Worm (Caenorhabditis elegans): ENCODE results near the gene nphp-1.

The nphp-1 gene

DNA sequence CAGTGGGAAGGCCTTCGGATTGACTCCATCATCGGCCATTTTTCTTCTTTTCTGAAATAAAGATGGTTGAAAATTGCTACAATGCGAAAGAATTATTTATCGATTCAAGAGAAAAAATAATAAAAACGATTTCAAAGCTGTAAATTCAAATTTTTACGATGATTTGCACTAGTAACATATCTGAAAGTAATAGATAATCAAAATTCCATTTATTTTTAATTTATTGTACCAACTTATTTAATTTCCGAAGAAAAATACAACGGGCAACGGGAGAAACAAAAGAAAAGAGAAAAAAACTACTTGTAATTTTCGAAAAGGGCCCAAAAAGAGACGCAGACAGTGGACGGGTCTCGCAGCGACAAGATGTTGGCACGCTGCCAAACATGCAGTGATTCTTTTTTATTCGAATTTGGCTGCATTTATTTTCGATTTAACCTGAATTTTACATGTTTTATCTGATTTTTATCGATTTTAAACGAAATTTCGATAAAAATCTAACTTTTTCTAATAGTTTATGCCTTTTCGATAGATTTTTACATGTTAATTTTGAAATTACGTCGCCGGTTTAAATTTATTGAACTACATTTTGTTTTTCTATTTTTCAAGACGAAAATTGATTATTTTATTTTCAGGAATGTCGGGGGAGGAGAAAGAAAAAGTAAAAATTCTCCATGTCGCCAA is 6.7 kb upstream of the nphp-1 start, which contains the start of the genes snu-13 and rsp-7 (continued):
- TF ChIP-seq madf-3 (GFP tag; IDR thresholded peaks at IDR 0.05) (no peak), ama-1 (optimal IDR thresholded peaks at IDR 0.05) (no peak), ama-1 (GFP tag; optimal IDR thresholded peaks at IDR 0.05) (no peak), somi-1 (GFP tag; optimal IDR thresholded peaks at IDR 0.05) (peak; percentile 0), dpff-1 (tag; optimal IDR thresholded peaks at IDR 0.05) (no peak), ceh-91 (GFP tag; IDR thresholded peaks at IDR 0.05) (peak; percentile 68)

DNA sequence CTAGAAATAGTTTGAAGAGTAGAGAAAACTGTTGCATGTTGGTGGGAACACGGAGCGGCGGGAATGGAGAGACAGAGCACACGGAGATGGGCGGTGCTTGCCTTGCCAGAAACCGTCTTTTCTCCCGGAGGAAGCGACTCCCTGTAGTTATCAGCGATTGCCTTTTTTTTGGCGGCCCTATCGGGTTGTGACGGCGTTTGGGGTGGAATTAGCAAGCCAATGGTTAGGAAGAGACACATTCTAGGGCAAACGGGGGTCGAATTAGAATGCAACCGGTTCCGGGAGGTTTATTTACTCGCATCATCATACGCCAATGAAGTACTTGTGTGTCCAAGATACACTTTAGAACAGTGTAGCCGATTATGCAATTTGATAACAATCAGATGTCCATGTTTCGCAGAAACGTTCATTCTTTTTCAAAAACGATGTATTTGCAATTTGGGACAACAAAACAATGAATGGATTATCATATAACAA is 5.6 kb upstream of the nphp-1 start, which contains the start of gene lact-3:
lact-3 (minus strand) TSS at position 51 of the 477 bp plus-strand sequence.
- TF ChIP-seq ets-4 (GFP tag; optimal IDR thresholded peaks at IDR 0.05) (no peak), let-607 (tag; optimal IDR thresholded peaks at IDR 0.05) (no peak), zfh-2 (GFP tag; conservative IDR thresholded peaks at IDR 0.05) (0 out of 2 replicates have a peak, but pooled peaks have one; percentile 5), fkh-3 (tag; optimal IDR thresholded peaks at IDR 0.05) (no peak), Y53F4B.3 (GFP tag; IDR thresholded peaks at IDR 0.05) (no peak), xnd-1 (tag; optimal IDR thresholded peaks at IDR 0.05) (peak; percentile 37), mes-4 (tag; optimal IDR thresholded peaks at IDR 0.05) (no peak), F49E8.2 (tag; optimal IDR thresholded peaks at IDR 0.05; ENCODE audit: insufficient read depth) (peak; percentile 70), ceh-91 (GFP tag; IDR thresholded peaks at IDR 0.05) (0 out of 2 replicates have a peak, but pooled peaks have one; percentile 16), B0336.3 (GFP tag; IDR thresholded peaks at IDR 0.05) (peak; percentile 90), F23B12.7 (tag; optimal IDR thresholded peaks at IDR 0.05; ENCODE audit: insufficient read depth) (no peak), hrde-1 (tag; optimal IDR thresholded peaks at IDR 0.05; ENCODE audit: borderline replicate concordance) (peak; percentile 80), dox-1 (GFP tag; IDR thresholded peaks at IDR 0.05) (no peak), hmg-1.2 (GFP tag; IDR thresholded peaks at IDR 0.05) (peak; percentile 49), bed-1 (GFP tag; IDR thresholded peaks at IDR 0.05) (no peak), K11D2.4 (GFP tag; IDR thresholded peaks at IDR 0.05) (no peak), nfya-2 (GFP tag; IDR thresholded peaks at IDR 0.05) (no peak), nhr-90 (tag; optimal IDR thresholded peaks at IDR 0.05) (no peak), ztf-18 (tag; optimal IDR thresholded peaks at IDR 0.05) (no peak), lin-54 (GFP tag; optimal IDR thresholded peaks at IDR 0.05) (peak; percentile 52), Y56A3A.18 (GFP tag; IDR thresholded peaks at IDR 0.05) (peak; percentile 25; the same call in 1 of the 2 replicates), sdz-38 (tag; optimal IDR thresholded peaks at IDR 0.05) (no peak), nfya-1 (tag; optimal IDR thresholded peaks at IDR 0.05; ENCODE audit: borderline replicate concordance, insufficient read depth) (no peak), ztf-26 (tag; optimal IDR thresholded peaks at IDR 0.05) (no peak), F37B4.10 (GFP tag; IDR thresholded peaks at IDR 0.05) (no peak), atf-7 (tag; optimal IDR thresholded peaks at IDR 0.05) (no peak), ceh-27 (GFP tag; optimal IDR thresholded peaks at IDR 0.05) (no peak), C17E4.6 (GFP tag; IDR thresholded peaks at IDR 0.05) (no peak), akir-1 (GFP tag; optimal IDR thresholded peaks at IDR 0.05) (no peak), cebp-1 (GFP tag; IDR thresholded peaks at IDR 0.05) (no peak), cebp-1 (tag; optimal IDR thresholded peaks at IDR 0.05) (peak; percentile 38), ceh-58 (GFP tag; IDR thresholded peaks at IDR 0.05) (no peak), madf-3 (GFP tag; IDR thresholded peaks at IDR 0.05) (peak; percentile 80; the same call in 1 of the 2 replicates), repo-1 (tag; optimal IDR thresholded peaks at IDR 0.05) (no peak), ztf-28 (GFP tag; IDR thresholded peaks at IDR 0.05) (no peak), athp-1 (tag; optimal IDR thresholded peaks at IDR 0.05) (peak; percentile 23), mcd-1 (GFP tag; IDR thresholded peaks at IDR 0.05) (peak; percentile 43), aptf-2 (GFP tag; conservative IDR thresholded peaks at IDR 0.05) (no peak), snpc-3.4 (tag; optimal IDR thresholded peaks at IDR 0.05) (no peak), bed-2 (GFP tag; IDR thresholded peaks at IDR 0.05) (no peak), cebp-2 (GFP tag; IDR thresholded peaks at IDR 0.05) (0 out of 2 replicates have a peak, but pooled peaks have one; percentile 72), ekl-4 (GFP tag; IDR thresholded peaks at IDR 0.05) (peak; percentile 71)
